Fruit fly (Drosophila melanogaster): ENCODE measurements around the gene CG11294.

CG11294 gene

DNA sequence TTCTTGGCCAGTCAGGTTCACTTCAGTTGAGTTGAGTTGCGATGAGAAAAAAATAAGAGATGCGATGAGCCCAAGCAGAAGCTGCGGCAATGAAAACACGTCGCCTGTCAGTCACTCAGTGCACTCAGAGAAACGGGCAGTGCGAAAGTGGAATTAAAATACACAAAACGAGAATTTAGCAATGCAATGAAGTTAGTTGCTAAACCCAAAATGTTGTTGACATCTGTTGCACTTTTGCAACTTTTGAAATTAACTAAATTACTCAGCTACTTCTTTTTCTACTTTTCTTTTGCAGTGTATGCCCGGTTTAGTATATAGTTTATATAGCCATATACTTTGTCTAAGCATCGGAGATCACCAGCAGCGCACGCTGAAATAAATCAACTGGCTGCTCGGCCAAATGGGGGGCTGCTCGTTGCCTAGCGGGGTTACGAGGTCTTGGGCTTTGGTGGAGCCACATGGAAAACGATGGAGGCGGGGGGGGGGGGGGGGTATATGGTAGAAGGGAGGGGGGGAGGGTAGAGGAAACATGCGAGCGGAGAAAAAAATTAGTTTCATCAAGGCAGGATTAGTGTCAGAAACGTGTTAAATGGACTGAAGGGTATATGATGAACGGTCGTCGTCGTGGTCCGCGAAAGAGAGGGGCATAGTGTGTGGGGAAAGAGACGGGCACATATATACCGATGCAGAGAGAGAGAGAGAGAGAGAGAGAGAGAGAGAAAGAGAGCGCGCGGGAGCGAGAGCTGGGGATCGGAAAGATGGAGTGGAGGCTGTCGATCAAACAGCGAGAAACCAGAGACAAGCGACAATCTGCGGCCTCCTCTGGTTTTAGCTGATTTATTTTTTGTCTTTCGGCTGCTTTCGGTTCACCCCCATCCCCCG, 36.6 kb downstream of the CG11294 start (continued):
- TF ChIP-seq Smox (GFP tag; optimal IDR thresholded peaks at IDR 0.05) (peak; percentile 47), CG8319 (GFP tag; optimal IDR thresholded peaks at IDR 0.05) (no peak), CG11762 (GFP tag; optimal IDR thresholded peaks at IDR 0.05; ENCODE audit: insufficient read depth) (peak; percentile 32), CG32006 (GFP tag; optimal IDR thresholded peaks at IDR 0.05) (peak; percentile 80), Hr38 (GFP tag; optimal IDR thresholded peaks at IDR 0.05) (no peak), svp (GFP tag) (peak; percentile 75), CG7368 (GFP tag; optimal IDR thresholded peaks at IDR 0.05) (peak; percentile 22), CG11294 (GFP tag; IDR thresholded peaks at IDR 0.05) (no peak), spab (GFP tag; optimal IDR thresholded peaks at IDR 0.05) (peak; percentile 62), CG9139 (GFP tag; optimal IDR thresholded peaks at IDR 0.05) (peak; percentile 36), Ets96B (tag; optimal IDR thresholded peaks at IDR 0.05) (peak; percentile 71), CG6276 (GFP tag; optimal IDR thresholded peaks at IDR 0.05) (peak; percentile 52), CG1621 (tag; optimal IDR thresholded peaks at IDR 0.05) (peak; percentile 68), Sox14 (GFP tag; optimal IDR thresholded peaks at IDR 0.05) (peak; percentile 74), CG6163 (GFP tag; IDR thresholded peaks at IDR 0.05) (peak; percentile 89), Eip75B (GFP tag; optimal IDR thresholded peaks at IDR 0.05) (peak; percentile 61), achi (GFP tag; optimal IDR thresholded peaks at IDR 0.05) (peak; percentile 60), eg (GFP tag; IDR thresholded peaks at IDR 0.05) (peak; percentile 65; the same call in 2 of the 3 replicates), Lpt (GFP tag; optimal IDR thresholded peaks at IDR 0.05) (peak; percentile 28), CG3032 (tag; optimal IDR thresholded peaks at IDR 0.05) (peak; percentile 69), esn (GFP tag; optimal IDR thresholded peaks at IDR 0.05) (peak; percentile 62), Eip78C (GFP tag) (peak; percentile 92), CG34406 (GFP tag; optimal IDR thresholded peaks at IDR 0.05) (peak; percentile 59), CG31627 (GFP tag; optimal IDR thresholded peaks at IDR 0.05) (peak; percentile 65)

DNA sequence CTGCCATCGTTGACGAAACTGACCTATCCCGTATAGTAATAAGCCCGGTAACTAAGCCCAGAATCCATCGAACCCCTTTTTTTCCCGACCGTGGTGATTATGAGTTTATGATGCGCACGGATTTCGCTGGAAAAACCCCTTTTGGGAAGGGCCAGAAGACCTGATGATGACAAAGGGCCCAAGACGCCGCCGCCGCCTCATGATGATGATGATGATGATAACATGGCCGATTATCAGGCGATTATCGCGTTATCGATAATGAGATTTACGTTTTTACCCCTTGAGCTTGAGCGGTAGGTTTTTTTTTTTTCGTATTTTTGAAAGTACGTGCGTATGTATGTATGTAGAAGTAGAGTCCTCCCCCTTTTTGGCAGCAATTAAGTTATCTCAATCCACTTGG, 38.2 kb downstream of the CG11294 start:
- TF ChIP-seq vri (GFP tag; optimal IDR thresholded peaks at IDR 0.05) (no peak), CG9139 (GFP tag; optimal IDR thresholded peaks at IDR 0.05) (no peak), CG10631 (GFP tag; optimal IDR thresholded peaks at IDR 0.05) (no peak), CG11902 (GFP tag; optimal IDR thresholded peaks at IDR 0.05) (no peak), fd85E (GFP tag; optimal IDR thresholded peaks at IDR 0.05) (no peak), Lpt (GFP tag; optimal IDR thresholded peaks at IDR 0.05) (no peak), salr (GFP tag; optimal IDR thresholded peaks at IDR 0.05) (no peak), CG16779 (tag; optimal IDR thresholded peaks at IDR 0.05) (no peak), CG11762 (GFP tag; optimal IDR thresholded peaks at IDR 0.05; ENCODE audit: insufficient read depth) (no peak), cyc (GFP tag; optimal IDR thresholded peaks at IDR 0.05) (no peak), dsx (GFP tag; optimal IDR thresholded peaks at IDR 0.05; ENCODE audit: poor library complexity, severe bottlenecking) (no peak), Eip93F (GFP tag; optimal IDR thresholded peaks at IDR 0.05) (no peak), CG4318 (GFP tag; optimal IDR thresholded peaks at IDR 0.05) (no peak), spab (GFP tag; optimal IDR thresholded peaks at IDR 0.05) (no peak), fd59A (GFP tag; optimal IDR thresholded peaks at IDR 0.05) (no peak)

DNA sequence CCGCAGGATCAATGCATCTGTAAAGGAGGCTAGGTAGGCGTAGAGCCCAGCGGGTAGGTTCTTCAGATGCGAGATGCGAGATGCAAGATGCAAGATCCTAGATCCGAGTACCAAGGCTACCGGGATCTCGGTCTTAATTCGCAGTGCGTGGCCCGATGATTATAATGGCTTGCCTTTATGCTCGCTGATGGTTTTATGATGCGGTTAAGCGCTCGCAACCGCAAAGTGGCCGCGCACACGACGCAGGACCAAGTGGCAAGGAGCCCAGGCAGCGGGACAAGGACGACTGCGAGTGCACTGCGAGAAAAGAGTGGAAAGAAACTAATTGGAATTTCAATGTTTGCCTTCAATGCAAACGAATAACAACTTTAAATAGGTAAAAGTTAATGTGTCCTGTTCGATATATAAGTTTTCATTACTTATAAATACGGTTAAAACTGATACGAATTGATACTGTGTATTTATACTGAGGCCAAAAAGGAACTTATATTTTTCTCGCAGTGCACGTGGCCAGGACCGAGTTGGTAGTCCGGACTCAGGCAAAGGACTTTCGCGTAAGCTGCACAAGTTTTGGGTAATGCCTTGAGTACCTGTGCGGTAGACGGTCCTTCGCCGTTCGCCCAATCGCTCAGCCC, 39.3 kb downstream of the CG11294 start:
- TF ChIP-seq ss (GFP tag; optimal IDR thresholded peaks at IDR 0.05) = no peak
- no peak for TF ChIP-seq salr (GFP tag; optimal IDR thresholded peaks at IDR 0.05)
- no peak for TF ChIP-seq CG3919 (GFP tag; optimal IDR thresholded peaks at IDR 0.05)
- TF ChIP-seq spab (GFP tag; optimal IDR thresholded peaks at IDR 0.05) = no peak
- TF ChIP-seq CG31627 (GFP tag; optimal IDR thresholded peaks at IDR 0.05) = no peak
- no peak for TF ChIP-seq CG9139 (GFP tag; optimal IDR thresholded peaks at IDR 0.05)
- TF ChIP-seq Ets96B (tag; optimal IDR thresholded peaks at IDR 0.05) = no peak
- TF ChIP-seq CG11294 (GFP tag; IDR thresholded peaks at IDR 0.05) = no peak
- no peak for TF ChIP-seq cyc (GFP tag; optimal IDR thresholded peaks at IDR 0.05)

Measured in whole organism, prepupa.